Worm (Caenorhabditis elegans) whole organism, young adult: ENCODE data around the gene trx-3.

ENCODE experiments used
- B0019.2 ChIP-seq: fragments of 200-800 bp; sonication (Bioruptor generic); conservative IDR thresholded peaks from 2 replicates; pipeline ENCODE4 v1.3.6; 2022; ENCODE audit warnings: missing genetic modification reagents, missing genetic modification characterization, missing compliant biosample characterization
- B0035.1 ChIP-seq: sonication (generic microtip); optimal IDR thresholded peaks from 2 replicates; lab custom pipeline; 2016; ENCODE audit warnings: missing genetic modification characterization, mild to moderate bottlenecking, missing compliant biosample characterization, missing genotype, missing genetic modification reagents
- B0336.3 ChIP-seq: fragments of 200-800 bp; sonication (Bioruptor generic); IDR thresholded peaks from 2 replicates; pipeline ENCODE4 v1.3.6; 2022; ENCODE audit warnings: missing genetic modification characterization, missing compliant biosample characterization
- C17E4.6 ChIP-seq: fragments of 200-800 bp; sonication (Bioruptor generic); IDR thresholded peaks from 2 replicates; pipeline ENCODE4 v1.3.6; 2022; ENCODE audit warnings: missing genetic modification reagents, missing genetic modification characterization, missing compliant biosample characterization
- D2030.7 ChIP-seq: fragments of 200-800 bp; sonication (Bioruptor generic); IDR thresholded peaks from 2 replicates; pipeline ENCODE4 v1.3.6; 2022; ENCODE audit warnings: missing genetic modification reagents, missing genetic modification characterization, missing compliant biosample characterization
- F33H1.4 ChIP-seq: fragments of 200-800 bp; sonication (Bioruptor generic); IDR thresholded peaks from 2 replicates; pipeline ENCODE4 v1.3.6; 2022; ENCODE audit warnings: missing genetic modification reagents, missing genetic modification characterization, missing compliant biosample characterization
- F52B5.7 ChIP-seq: sonication (generic microtip); optimal IDR thresholded peaks from 2 replicates; lab custom pipeline; 2016; ENCODE audit warnings: mild to moderate bottlenecking, missing genetic modification characterization, missing compliant biosample characterization
- K12H6.12 ChIP-seq: fragments of 200-800 bp; sonication (Bioruptor generic); optimal IDR thresholded peaks from 2 replicates; lab custom pipeline; 2018; ENCODE audit warnings: mild to moderate bottlenecking, missing genetic modification characterization, missing compliant biosample characterization
- Y53F4B.3 ChIP-seq: fragments of 200-800 bp; sonication (Bioruptor generic); IDR thresholded peaks from 2 replicates; pipeline ENCODE4 v1.3.6; 2022; ENCODE audit warnings: missing genetic modification reagents, missing genetic modification characterization, missing compliant biosample characterization
- Y56A3A.18 ChIP-seq: fragments of 200-800 bp; sonication (Bioruptor generic); IDR thresholded peaks from 2 replicates; pipeline ENCODE4 v1.3.6; 2022; ENCODE audit warnings: missing genetic modification reagents, missing genetic modification characterization, missing compliant biosample characterization
- Y79H2A.3 ChIP-seq: fragments of 200-800 bp; sonication (Bioruptor generic); conservative IDR thresholded peaks from 2 replicates; pipeline ENCODE4 v1.3.6; 2022; ENCODE audit warnings: missing genetic modification reagents, missing genetic modification characterization, missing compliant biosample characterization
- ZK185.1 ChIP-seq: sonication (generic microtip); optimal IDR thresholded peaks from 2 replicates; lab custom pipeline; 2016; ENCODE audit warnings: mild to moderate bottlenecking, missing genetic modification characterization, missing compliant biosample characterization; ENCODE audit not compliant: poor library complexity, severe bottlenecking
- atf-7 ChIP-seq: sonication (generic microtip); optimal IDR thresholded peaks from 2 replicates; lab custom pipeline; 2017; ENCODE audit warnings: mild to moderate bottlenecking, missing genetic modification characterization, missing compliant biosample characterization
- attf-5 ChIP-seq: fragments of 200-800 bp; sonication (Bioruptor generic); optimal IDR thresholded peaks from 2 replicates; lab custom pipeline; 2018; ENCODE audit warnings: mild to moderate bottlenecking, missing genetic modification characterization, missing compliant biosample characterization
- bed-1 ChIP-seq: fragments of 200-800 bp; sonication (Bioruptor generic); IDR thresholded peaks from 2 replicates; pipeline ENCODE4 v1.3.6; 2022; ENCODE audit warnings: missing genetic modification reagents, missing genetic modification characterization, missing compliant biosample characterization
- dox-1 ChIP-seq: fragments of 200-800 bp; sonication (Bioruptor generic); IDR thresholded peaks from 2 replicates; pipeline ENCODE4 v1.3.6; 2022; ENCODE audit warnings: missing genetic modification reagents, missing genetic modification characterization, missing compliant biosample characterization
- dpff-1 ChIP-seq: sonication (generic microtip); optimal IDR thresholded peaks from 2 replicates; lab custom pipeline; 2017; ENCODE audit warnings: mild to moderate bottlenecking, missing genetic modification characterization, missing compliant biosample characterization
- efl-1 ChIP-seq: fragments of 150-350 bp; optimal IDR thresholded peaks from 2 replicates; lab custom pipeline; 2014; ENCODE audit warnings: missing biosample characterization, missing genetic modification reagents, missing genetic modification characterization
- egl-44 ChIP-seq: fragments of 200-800 bp; sonication (Bioruptor generic); IDR thresholded peaks from 2 replicates; pipeline ENCODE4 v1.3.6; 2022; ENCODE audit warnings: missing genetic modification reagents, missing genetic modification characterization, missing compliant biosample characterization
- egrh-3 ChIP-seq: fragments of 200-800 bp; sonication (Bioruptor generic); IDR thresholded peaks from 2 replicates; pipeline ENCODE4 v1.3.6; 2022; ENCODE audit warnings: missing genetic modification reagents, missing genetic modification characterization, missing compliant biosample characterization
- gei-17 ChIP-seq: fragments of 200-800 bp; sonication (Bioruptor generic); optimal IDR thresholded peaks from 2 replicates; lab custom pipeline; 2018; ENCODE audit warnings: mild to moderate bottlenecking, missing genetic modification characterization, missing compliant biosample characterization
- hmg-1.2 ChIP-seq: fragments of 200-800 bp; sonication (Bioruptor generic); IDR thresholded peaks from 2 replicates; pipeline ENCODE4 v1.3.6; 2022; ENCODE audit warnings: missing genetic modification reagents, missing genetic modification characterization, missing compliant biosample characterization
- let-526 ChIP-seq: fragments of 200-800 bp; sonication (Bioruptor generic); IDR thresholded peaks from 2 replicates; pipeline ENCODE4 v1.3.6; 2022; ENCODE audit warnings: missing genetic modification reagents, missing genetic modification characterization, missing compliant biosample characterization
- let-607 ChIP-seq, 2 experiments: fragments of 200-800 bp in 1 of 2; sonication (Bioruptor generic) in 1 of 2; sonication (generic microtip) in 1 of 2; optimal IDR thresholded peaks; 2 replicates each; lab custom pipeline; 2016 to 2018; ENCODE audit warnings: mild to moderate bottlenecking in 2 of 2, missing compliant biosample characterization in 2 of 2, missing genetic modification characterization in 2 of 2, moderate library complexity in 2 of 2, missing genotype in 1 of 2
- lin-26 ChIP-seq: fragments of 200-800 bp; sonication (Bioruptor generic); IDR thresholded peaks from 2 replicates; pipeline ENCODE4 v1.3.6; 2022; ENCODE audit warnings: missing genetic modification reagents, missing genetic modification characterization, missing compliant biosample characterization
- lin-35 ChIP-seq, 3 experiments: fragments of 150-350 bp in 2 of 3; sonication (generic microtip) in 1 of 3; optimal IDR thresholded peaks; 2 replicates each; lab custom pipeline; 2014 to 2018; ENCODE audit warnings: missing biosample characterization in 3 of 3, missing genetic modification characterization in 3 of 3, missing genetic modification reagents in 3 of 3
- lin-40 ChIP-seq: sonication (generic microtip); optimal IDR thresholded peaks from 2 replicates; lab custom pipeline; 2016; ENCODE audit warnings: missing genetic modification characterization, mild to moderate bottlenecking, missing compliant biosample characterization, missing genotype, missing genetic modification reagents
- lin-54 ChIP-seq: fragments of 200-800 bp; sonication (Bioruptor generic); optimal IDR thresholded peaks from 2 replicates; lab custom pipeline; 2018; ENCODE audit warnings: mild to moderate bottlenecking, missing genetic modification characterization, missing compliant biosample characterization
- lir-1 ChIP-seq: fragments of 200-800 bp; sonication (Bioruptor generic); conservative IDR thresholded peaks from 2 replicates; pipeline ENCODE4 v1.3.6; 2022; ENCODE audit warnings: missing genetic modification reagents, missing genetic modification characterization, missing compliant biosample characterization
- madf-10 ChIP-seq: sonication (generic microtip); optimal IDR thresholded peaks from 2 replicates; lab custom pipeline; 2016; ENCODE audit warnings: mild to moderate bottlenecking, missing genetic modification characterization, missing compliant biosample characterization
- madf-6 ChIP-seq: fragments of 200-800 bp; sonication (Bioruptor generic); IDR thresholded peaks from 2 replicates; pipeline ENCODE4 v1.3.6; 2022; ENCODE audit warnings: missing genetic modification reagents, missing genetic modification characterization, missing compliant biosample characterization
- mcd-1 ChIP-seq: fragments of 200-800 bp; sonication (Bioruptor generic); IDR thresholded peaks from 2 replicates; pipeline ENCODE4 v1.3.6; 2022; ENCODE audit warnings: missing genetic modification reagents, missing genetic modification characterization, missing compliant biosample characterization
- mes-4 ChIP-seq: sonication (generic microtip); optimal IDR thresholded peaks from 2 replicates; lab custom pipeline; 2016; ENCODE audit warnings: missing genotype, missing genetic modification characterization, missing compliant biosample characterization
- nhr-90 ChIP-seq: sonication (generic microtip); optimal IDR thresholded peaks from 2 replicates; lab custom pipeline; 2016; ENCODE audit warnings: missing genotype, mild to moderate bottlenecking, missing genetic modification characterization, missing compliant biosample characterization
- rcor-1 ChIP-seq: fragments of 200-800 bp; sonication (Bioruptor generic); IDR thresholded peaks from 2 replicates; pipeline ENCODE4 v1.3.6; 2022; ENCODE audit warnings: missing genetic modification reagents, missing genetic modification characterization, missing compliant biosample characterization
- rec-8 ChIP-seq, 2 experiments: sonication (generic microtip); optimal IDR thresholded peaks; 2 replicates each; lab custom pipeline; 2016; ENCODE audit warnings: mild to moderate bottlenecking in 2 of 2, missing genetic modification characterization in 2 of 2, missing genetic modification reagents in 2 of 2, missing genotype in 2 of 2, missing biosample characterization in 1 of 2, missing compliant biosample characterization in 1 of 2, moderate library complexity in 1 of 2
- sea-2 ChIP-seq: fragments of 200-800 bp; sonication (Bioruptor generic); IDR thresholded peaks from 2 replicates; pipeline ENCODE4 v1.3.6; 2022; ENCODE audit warnings: missing genetic modification characterization, missing compliant biosample characterization
- snpc-4 ChIP-seq, 5 experiments: fragments of 150-350 bp in 1 of 5; sonication (generic microtip) in 4 of 5; optimal IDR thresholded peaks; 2 replicates each; lab custom pipeline; 2014 to 2018; ENCODE audit warnings: missing genetic modification characterization in 5 of 5, missing biosample characterization in 3 of 5, antibody characterized with exemption in 2 of 5, mild to moderate bottlenecking in 2 of 5, missing compliant biosample characterization in 2 of 5, missing genotype in 2 of 5, moderate library complexity in 2 of 5, missing genetic modification reagents in 1 of 5
- zfh-2 ChIP-seq: fragments of 200-800 bp; sonication (Bioruptor generic); conservative IDR thresholded peaks from 2 replicates; pipeline ENCODE4 v1.3.6; 2022; ENCODE audit warnings: missing genetic modification reagents, missing genetic modification characterization, missing compliant biosample characterization
- ztf-18 ChIP-seq: sonication (generic microtip); optimal IDR thresholded peaks from 2 replicates; lab custom pipeline; 2016; ENCODE audit warnings: missing genotype, mild to moderate bottlenecking, missing genetic modification characterization, missing compliant biosample characterization

trx-3 gene

DNA sequence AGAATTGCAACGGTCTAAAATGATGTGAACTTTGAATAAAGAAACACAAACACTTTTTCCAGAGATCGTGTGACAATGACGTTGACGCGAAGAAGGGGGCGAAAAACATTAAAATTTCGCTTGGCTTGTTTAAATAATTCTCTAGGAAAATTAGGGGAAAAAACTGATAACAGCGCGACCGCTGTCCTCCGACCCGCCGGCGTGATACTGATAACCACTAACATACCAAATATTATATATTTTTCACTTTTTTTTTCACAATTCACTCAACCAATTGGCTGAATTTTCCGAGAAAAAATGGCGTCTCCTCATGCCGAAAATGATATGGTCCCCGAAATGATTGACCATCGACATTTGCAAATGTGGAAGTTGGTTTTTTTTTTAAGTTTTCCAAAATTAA is 37.0 kb upstream of the trx-3 start (continued):
- TF ChIP-seq ZK185.1 (tag; lab: Kevin White, UChicago): peak; percentile 72
- TF ChIP-seq dpff-1 (tag; lab: Kevin White, UChicago): peak; percentile 7
- TF ChIP-seq lin-40 (tag; lab: Kevin White, UChicago): peak; percentile 52
- TF ChIP-seq mes-4 (tag; lab: Kevin White, UChicago): peak; percentile 38
- TF ChIP-seq Y79H2A.3 (GFP tag; lab: Robert Waterston, UW): peak; percentile 40; the same call in 1 of the 2 replicates
- TF ChIP-seq B0035.1 (tag; lab: Kevin White, UChicago): peak; percentile 30
- TF ChIP-seq B0336.3 (GFP tag; lab: Robert Waterston, UW): peak; percentile 72
- peak; percentile 52 for TF ChIP-seq F52B5.7 (tag; lab: Kevin White, UChicago)
- TF ChIP-seq snpc-4 (GFP tag; optimal IDR thresholded peaks at IDR 0.05; lab: Kevin White, UChicago): no peak
- peak in 2 of 4 experiments; percentile 22 to 47 for TF ChIP-seq snpc-4 (tag; optimal IDR thresholded peaks at IDR 0.05; lab: Kevin White, UChicago)
- peak; percentile 39 for TF ChIP-seq F33H1.4 (GFP tag; lab: Robert Waterston, UW)
- TF ChIP-seq lin-26 (GFP tag; lab: Robert Waterston, UW): peak; percentile 58; the same call in 1 of the 2 replicates
- TF ChIP-seq ztf-18 (tag; lab: Kevin White, UChicago): peak; percentile 40
- peak in 1 of 3 experiments; percentile 50 for TF ChIP-seq lin-35 (GFP tag; optimal IDR thresholded peaks at IDR 0.05; lab: Kevin White, UChicago)
- TF ChIP-seq hmg-1.2 (GFP tag; lab: Robert Waterston, UW): peak; percentile 33; the same call in 1 of the 2 replicates
- TF ChIP-seq nhr-90 (tag; lab: Kevin White, UChicago): peak; percentile 47
- TF ChIP-seq madf-6 (GFP tag; lab: Robert Waterston, UW): peak; percentile 46; the same call in 1 of the 2 replicates
- peak; percentile 42 for TF ChIP-seq attf-5 (GFP tag; lab: Kevin White, UChicago)
- TF ChIP-seq lin-54: peak; percentile 4
- TF ChIP-seq sea-2 (GFP tag; lab: Robert Waterston, UW): no peak
- TF ChIP-seq madf-10 (tag; lab: Kevin White, UChicago): peak; percentile 64
- TF ChIP-seq, all 124 proteins: peak for 44

DNA sequence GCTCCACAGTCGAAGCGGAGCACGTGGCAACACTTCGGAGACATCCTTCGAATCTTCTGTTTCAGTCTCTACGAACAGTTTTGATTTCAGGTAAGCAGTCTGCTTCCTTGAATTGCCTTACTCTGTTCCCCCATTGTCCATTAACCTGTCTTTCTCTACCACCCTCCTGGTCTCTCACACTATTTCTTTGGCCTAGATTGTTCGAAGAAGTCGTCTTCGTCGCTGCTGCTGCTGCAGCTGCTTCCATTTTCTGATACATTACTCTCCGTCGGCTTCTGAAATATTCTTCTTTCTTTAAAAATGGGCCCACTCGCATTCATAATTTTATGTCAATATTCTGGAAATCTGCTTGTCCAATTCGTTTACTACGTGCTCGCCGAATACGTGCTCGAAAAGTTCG is 35.3 kb upstream of the trx-3 start, which contains the start of gene R08C7.1:
Gene R08C7.1, plus strand, starts transcription at position 301 of the 400 bp plus-strand sequence.
- TF ChIP-seq snpc-4 (GFP tag; optimal IDR thresholded peaks at IDR 0.05; lab: Kevin White, UChicago) (no peak), snpc-4 (tag; optimal IDR thresholded peaks at IDR 0.05; lab: Kevin White, UChicago) (no peak), efl-1 (no peak), hmg-1.2 (GFP tag; lab: Robert Waterston, UW) (peak; percentile 50; the same call in 1 of the 2 replicates), gei-17 (GFP tag; lab: Kevin White, UChicago) (no peak), zfh-2 (GFP tag; lab: Robert Waterston, UW) (no peak)
- TF ChIP-seq, all 124 proteins: peak for 1

- TF ChIP-seq dox-1 (GFP tag; lab: Robert Waterston, UW) (no peak; the same call in 1 of the 2 replicates), lin-40 (tag; lab: Kevin White, UChicago) (peak; percentile 32), C17E4.6 (GFP tag; lab: Robert Waterston, UW) (no peak), lir-1 (GFP tag; lab: Robert Waterston, UW) (no peak), B0336.3 (GFP tag; lab: Robert Waterston, UW) (peak; percentile 36; the same call in 1 of the 2 replicates), Y56A3A.18 (GFP tag; lab: Robert Waterston, UW) (0 out of 2 replicates have a peak, but pooled peaks have one; percentile 40), let-607 (tag; optimal IDR thresholded peaks at IDR 0.05; lab: Kevin White, UChicago) (no peak), B0019.2 (GFP tag; lab: Robert Waterston, UW) (no peak), snpc-4 (GFP tag; optimal IDR thresholded peaks at IDR 0.05; lab: Kevin White, UChicago) (no peak), snpc-4 (tag; optimal IDR thresholded peaks at IDR 0.05; lab: Kevin White, UChicago) (peak in 1 of 4 experiments; percentile 28), mcd-1 (GFP tag; lab: Robert Waterston, UW) (peak; percentile 7; the same call in 1 of the 2 replicates), Y53F4B.3 (no peak), let-526 (no peak), zfh-2 (GFP tag; lab: Robert Waterston, UW) (peak; percentile 88), rcor-1 (GFP tag; lab: Robert Waterston, UW) (no peak), atf-7 (tag; lab: Kevin White, UChicago) (peak; percentile 53), rec-8 (tag; optimal IDR thresholded peaks at IDR 0.05; lab: Kevin White, UChicago) (no peak), D2030.7 (GFP tag; lab: Robert Waterston, UW) (no peak), lin-54 (no peak), bed-1 (no peak), K12H6.12 (tag; lab: Kevin White, UChicago) (peak; percentile 5), egl-44 (GFP tag; lab: Robert Waterston, UW) (peak; percentile 71; the same call in 1 of the 2 replicates), egrh-3 (GFP tag; lab: Robert Waterston, UW) (peak; percentile 49)
Measured at ce11 chrIV:4454330-4455173, 32.3 kb upstream of the trx-3 start, which contains the start of gene R08C7.11. Gene R08C7.11, minus strand, starts transcription at chrIV:4454937.
